Fruit fly (Drosophila melanogaster) whole organism, embryonic: ENCODE measurements around the gene CrebB.
A peak's percentile ranks its signal among the peaks of the same experiment; 100 is the strongest.

Experiments
- Antp ChIP-seq: fragments of 200-800 bp; sonication (Bioruptor generic); optimal IDR thresholded peaks from 3 replicates; lab custom pipeline; 2016; ENCODE audit warnings: missing biosample characterization, missing genetic modification characterization
- Atf3 ChIP-seq: fragments of 200-800 bp; sonication (Bioruptor generic); optimal IDR thresholded peaks from 3 replicates; lab custom pipeline; 2016; ENCODE audit warnings: missing biosample characterization, missing genetic modification characterization
- CG10654 ChIP-seq: fragments of 200-800 bp; sonication (Bioruptor generic); optimal IDR thresholded peaks from 2 replicates; lab custom pipeline; 2016; ENCODE audit warnings: missing biosample characterization, missing genetic modification characterization
- CG10959 ChIP-seq: fragments of 200-800 bp; sonication (Bioruptor generic); IDR thresholded peaks from 2 replicates; pipeline ENCODE4 v1.3.6; 2022; ENCODE audit warnings: missing biosample characterization, missing genetic modification characterization
- CG11695 ChIP-seq: fragments of 200-800 bp; sonication (Bioruptor generic); IDR thresholded peaks from 3 replicates; pipeline ENCODE4 v1.3.6; 2022; ENCODE audit warnings: missing biosample characterization, missing genetic modification characterization
- CG12219 ChIP-seq: fragments of 200-800 bp; sonication (Bioruptor generic); optimal IDR thresholded peaks from 3 replicates; lab custom pipeline; 2018; ENCODE audit warnings: missing biosample characterization, mild to moderate bottlenecking, missing genetic modification characterization
- CG12744 ChIP-seq: fragments of 200-800 bp; sonication (Bioruptor generic); optimal IDR thresholded peaks from 2 replicates; lab custom pipeline; 2016; ENCODE audit warnings: missing biosample characterization, missing genetic modification characterization
- CG16815 ChIP-seq: fragments of 200-800 bp; sonication (Bioruptor generic); optimal IDR thresholded peaks from 3 replicates; lab custom pipeline; 2017; ENCODE audit warnings: missing biosample characterization, mild to moderate bottlenecking, missing genetic modification characterization
- CG2120 ChIP-seq: fragments of 200-800 bp; sonication (Bioruptor generic); optimal IDR thresholded peaks from 3 replicates; lab custom pipeline; 2016; ENCODE audit warnings: missing biosample characterization, missing genetic modification characterization
- CG2129 ChIP-seq: fragments of 200-800 bp; sonication (Bioruptor generic); IDR thresholded peaks from 2 replicates; pipeline ENCODE4 v1.3.6; 2022; ENCODE audit warnings: missing biosample characterization, missing genetic modification characterization; ENCODE audit not compliant: partially characterized antibody
- CG2678 ChIP-seq: fragments of 200-800 bp; sonication (Bioruptor generic); optimal IDR thresholded peaks from 3 replicates; lab custom pipeline; 2019; ENCODE audit warnings: missing biosample characterization, mild to moderate bottlenecking, missing genetic modification characterization, moderate library complexity
- CG3065 ChIP-seq: fragments of 200-800 bp; sonication (Bioruptor generic); optimal IDR thresholded peaks from 2 replicates; lab custom pipeline; 2016; ENCODE audit warnings: missing biosample characterization, missing genetic modification characterization
- CG4360 ChIP-seq: fragments of 200-800 bp; sonication (Bioruptor generic); IDR thresholded peaks from 2 replicates; pipeline ENCODE4 v1.3.6; 2022; ENCODE audit warnings: missing biosample characterization, missing genetic modification characterization
- CG5245 ChIP-seq: fragments of 200-800 bp; sonication (Bioruptor generic); optimal IDR thresholded peaks from 3 replicates; lab custom pipeline; 2016; ENCODE audit warnings: missing biosample characterization, missing genetic modification characterization
- CG7372 ChIP-seq: fragments of 200-800 bp; sonication (Bioruptor generic); IDR thresholded peaks from 2 replicates; pipeline ENCODE4 v1.3.6; 2022; ENCODE audit warnings: missing biosample characterization, missing genetic modification characterization
- CG8290 ChIP-seq, 3 experiments: fragments of 200-800 bp; sonication (Bioruptor generic); optimal IDR thresholded peaks; 2 replicates each; lab custom pipeline; 2016 to 2019; ENCODE audit warnings: missing biosample characterization in 3 of 3, missing genetic modification characterization in 3 of 3, mild to moderate bottlenecking in 2 of 3, moderate library complexity in 1 of 3
- CG9609 ChIP-seq: fragments of 200-800 bp; sonication (Bioruptor generic); optimal IDR thresholded peaks from 3 replicates; lab custom pipeline; 2016; ENCODE audit warnings: missing biosample characterization, missing genetic modification characterization
- CG9932 ChIP-seq: fragments of 200-800 bp; sonication (Bioruptor generic); IDR thresholded peaks from 2 replicates; pipeline ENCODE4 v1.3.6; 2022; ENCODE audit warnings: missing biosample characterization, missing genetic modification characterization
- CTCF ChIP-seq: fragments of 200-800 bp; sonication (Bioruptor generic); optimal IDR thresholded peaks from 2 replicates; lab custom pipeline; 2017; ENCODE audit warnings: missing biosample characterization, mild to moderate bottlenecking, missing genetic modification characterization, moderate library complexity
- CkIIα-i1 ChIP-seq: fragments of 200-800 bp; sonication (Bioruptor generic); IDR thresholded peaks from 2 replicates; pipeline ENCODE4 v1.3.6; 2022; ENCODE audit warnings: missing biosample characterization, missing genetic modification characterization
- Dek ChIP-seq: fragments of 200-800 bp; sonication (Bioruptor generic); optimal IDR thresholded peaks from 3 replicates; lab custom pipeline; 2019; ENCODE audit warnings: missing biosample characterization, mild to moderate bottlenecking, missing genetic modification characterization, moderate library complexity
- Dip2 ChIP-seq: fragments of 200-800 bp; sonication (Bioruptor generic); IDR thresholded peaks from 2 replicates; pipeline ENCODE4 v1.3.6; 2022; ENCODE audit warnings: missing biosample characterization, missing genetic modification characterization
- ERR ChIP-seq: fragments of 200-800 bp; sonication (Bioruptor generic); optimal IDR thresholded peaks from 2 replicates; lab custom pipeline; 2016; ENCODE audit warnings: missing biosample characterization, missing genetic modification characterization
- Fer2 ChIP-seq: fragments of 200-800 bp; sonication (Bioruptor generic); optimal IDR thresholded peaks from 2 replicates; lab custom pipeline; 2018; ENCODE audit warnings: missing biosample characterization, mild to moderate bottlenecking, missing genetic modification characterization, moderate library complexity
- Hr3 ChIP-seq: fragments of 200-800 bp; sonication (Bioruptor generic); optimal IDR thresholded peaks from 3 replicates; lab custom pipeline; 2016; ENCODE audit warnings: missing biosample characterization, missing genetic modification characterization
- Hr78 ChIP-seq, 2 experiments: fragments of 200-800 bp in 1 of 2; fragments of >200 bp in 1 of 2; sonication (Bioruptor generic) in 1 of 2; optimal IDR thresholded peaks; 2 replicates each; lab custom pipeline; 2017 to 2019; ENCODE audit warnings: missing biosample characterization in 2 of 2, missing genetic modification characterization in 2 of 2, mild to moderate bottlenecking in 1 of 2, moderate library complexity in 1 of 2
- Hsf ChIP-seq: fragments of 200-800 bp; sonication (Bioruptor generic); optimal IDR thresholded peaks from 3 replicates; lab custom pipeline; 2016; ENCODE audit warnings: missing biosample characterization, missing genetic modification characterization
- Med ChIP-seq: fragments of 200-800 bp; sonication (Bioruptor generic); peaks from one replicate; lab custom pipeline; 2016; ENCODE audit warnings: missing biosample characterization, missing genetic modification characterization, mild to moderate bottlenecking, inconsistent platforms, moderate library complexity
- Mes4 ChIP-seq: fragments of 200-800 bp; sonication (Bioruptor generic); optimal IDR thresholded peaks from 2 replicates; lab custom pipeline; 2016; ENCODE audit warnings: missing biosample characterization, missing genetic modification characterization
- Opbp ChIP-seq: fragments of 200-800 bp; sonication (Bioruptor generic); IDR thresholded peaks from 3 replicates; pipeline ENCODE4 v1.3.6; 2022; ENCODE audit warnings: missing biosample characterization, missing genetic modification characterization; ENCODE audit not compliant: partially characterized antibody
- Poxn ChIP-seq: fragments of 200-800 bp; sonication (Bioruptor generic); IDR thresholded peaks from 2 replicates; pipeline ENCODE4 v1.3.6; 2022; ENCODE audit warnings: missing biosample characterization, missing genetic modification characterization
- Rfx ChIP-seq: fragments of 200-800 bp; sonication (Bioruptor generic); IDR thresholded peaks from 2 replicates; pipeline ENCODE4 v1.3.6; 2022; ENCODE audit warnings: missing biosample characterization, missing genetic modification characterization
- Spps ChIP-seq: fragments of 200-800 bp; sonication (Bioruptor generic); optimal IDR thresholded peaks from 2 replicates; lab custom pipeline; 2018; ENCODE audit warnings: missing biosample characterization, mild to moderate bottlenecking, missing genetic modification characterization
- Ssrp ChIP-seq: fragments of 200-800 bp; sonication (Bioruptor generic); optimal IDR thresholded peaks from 2 replicates; lab custom pipeline; 2018; ENCODE audit warnings: missing biosample characterization, mild to moderate bottlenecking, missing genetic modification characterization, moderate library complexity
- Xrp1 ChIP-seq: fragments of 200-800 bp; sonication (Bioruptor generic); IDR thresholded peaks from 2 replicates; pipeline ENCODE4 v1.3.6; 2022; ENCODE audit warnings: missing biosample characterization, missing genetic modification characterization
- ara ChIP-seq: fragments of 200-800 bp; sonication (Bioruptor generic); IDR thresholded peaks from 2 replicates; pipeline ENCODE4 v1.3.6; 2022; ENCODE audit warnings: missing biosample characterization, missing genetic modification characterization
- cas ChIP-seq: fragments of 200-800 bp; sonication (Bioruptor generic); IDR thresholded peaks from 2 replicates; pipeline ENCODE4 v1.3.6; 2022; ENCODE audit warnings: missing biosample characterization, missing genetic modification characterization
- chinmo ChIP-seq: fragments of 200-800 bp; sonication (Bioruptor generic); IDR thresholded peaks from 4 replicates; pipeline ENCODE4 v1.3.6; 2022; ENCODE audit warnings: missing biosample characterization, missing genetic modification characterization; ENCODE audit not compliant: partially characterized antibody
- chm ChIP-seq: fragments of 200-800 bp; sonication (Bioruptor generic); IDR thresholded peaks from 2 replicates; pipeline ENCODE4 v1.3.6; 2022; ENCODE audit warnings: missing biosample characterization, missing genetic modification characterization
- corto ChIP-seq: fragments of 200-800 bp; sonication (Bioruptor generic); optimal IDR thresholded peaks from 2 replicates; lab custom pipeline; 2016; ENCODE audit warnings: missing biosample characterization, mild to moderate bottlenecking, missing genetic modification characterization, moderate library complexity
- crc ChIP-seq: fragments of 200-800 bp; sonication (Bioruptor generic); optimal IDR thresholded peaks from 2 replicates; lab custom pipeline; 2016; ENCODE audit warnings: missing biosample characterization, missing genetic modification characterization
- fd64A ChIP-seq: fragments of 200-800 bp; sonication (Bioruptor generic); optimal IDR thresholded peaks from 3 replicates; lab custom pipeline; 2018; ENCODE audit warnings: missing biosample characterization, mild to moderate bottlenecking, missing genetic modification characterization
- gsb ChIP-seq: fragments of 200-800 bp; sonication (Bioruptor generic); IDR thresholded peaks from 2 replicates; pipeline ENCODE4 v1.3.6; 2022; ENCODE audit warnings: missing biosample characterization, missing genetic modification characterization
- hbn ChIP-seq: fragments of 200-800 bp; sonication (Bioruptor generic); IDR thresholded peaks from 2 replicates; pipeline ENCODE4 v1.3.6; 2022; ENCODE audit warnings: missing biosample characterization, missing genetic modification characterization; ENCODE audit not compliant: partially characterized antibody
- kah ChIP-seq: fragments of 200-800 bp; sonication (Bioruptor generic); optimal IDR thresholded peaks from 2 replicates; lab custom pipeline; 2018; ENCODE audit warnings: missing biosample characterization, mild to moderate bottlenecking, missing genetic modification characterization
- pho ChIP-seq: fragments of 200-800 bp; sonication (Bioruptor generic); optimal IDR thresholded peaks from 2 replicates; lab custom pipeline; 2016; ENCODE audit warnings: missing biosample characterization, missing genetic modification characterization
- pnt ChIP-seq: fragments of 200-800 bp; sonication (Bioruptor generic); optimal IDR thresholded peaks from 3 replicates; lab custom pipeline; 2016; ENCODE audit warnings: missing biosample characterization, missing genetic modification characterization
- sens-2 ChIP-seq: fragments of 200-800 bp; sonication (Bioruptor generic); IDR thresholded peaks from 2 replicates; pipeline ENCODE4 v1.3.6; 2022; ENCODE audit warnings: missing biosample characterization, missing genetic modification characterization
- so ChIP-seq: fragments of 200-800 bp; sonication (Bioruptor generic); IDR thresholded peaks from 3 replicates; pipeline ENCODE4 v1.3.6; 2022; ENCODE audit warnings: missing biosample characterization, missing genetic modification characterization
- stc ChIP-seq: fragments of 200-800 bp; sonication (Bioruptor generic); IDR thresholded peaks from 2 replicates; pipeline ENCODE4 v1.3.6; 2022; ENCODE audit warnings: missing biosample characterization, missing genetic modification characterization
- ttk ChIP-seq: fragments of 200-800 bp; sonication (Bioruptor generic); IDR thresholded peaks from 2 replicates; pipeline ENCODE4 v2.1.2; 2022; ENCODE audit warnings: missing biosample characterization, missing genetic modification characterization
- vvl ChIP-seq: fragments of 200-800 bp; sonication (Bioruptor generic); IDR thresholded peaks from 2 replicates; pipeline ENCODE4 v1.3.6; 2022; ENCODE audit warnings: missing biosample characterization, missing genetic modification characterization

Gene CrebB

dm6 chrX:18405567-18406059 is 39.5 kb downstream of the CrebB start (continued):
- TF ChIP-seq Hr3 (GFP tag; lab: Kevin White, UChicago) (peak; percentile 64), vvl (no peak; the same call in 1 of the 2 replicates), ERR (GFP tag; lab: Kevin White, UChicago) (no peak), CG2678 (tag; lab: Kevin White, UChicago) (peak; percentile 85), hbn (GFP tag; lab: Robert Waterston, UW) (no peak), Dek (tag; lab: Kevin White, UChicago) (peak; percentile 37), ara (no peak), CG2120 (peak; percentile 74), gsb (GFP tag; lab: Robert Waterston, UW) (no peak), Hr78 (GFP tag; optimal IDR thresholded peaks at IDR 0.05; lab: Kevin White, UChicago) (peak in 1 of 2 experiments; percentile 13), CG10654 (GFP tag; lab: Kevin White, UChicago) (peak; percentile 48), Dip2 (GFP tag; lab: Robert Waterston, UW) (no peak), chm (GFP tag; lab: Robert Waterston, UW) (no peak), CG16815 (GFP tag; lab: Kevin White, UChicago) (peak; percentile 49), CG2129 (no peak), CG5245 (GFP tag; lab: Kevin White, UChicago) (no peak), Ssrp (peak; percentile 84), corto (GFP tag; lab: Kevin White, UChicago) (no peak), pnt (GFP tag; lab: Kevin White, UChicago) (peak; percentile 29), CG7372 (no peak), cas (GFP tag; lab: Robert Waterston, UW) (no peak), stc (GFP tag; lab: Robert Waterston, UW) (peak; percentile 30; the same call in 1 of the 2 replicates), Mes4 (GFP tag; lab: Kevin White, UChicago) (no peak), CG11695 (GFP tag; lab: Robert Waterston, UW) (peak; percentile 51; the same call in 2 of the 3 replicates), Spps (tag; lab: Kevin White, UChicago) (peak; percentile 16), fd64A (no peak), CG9932 (GFP tag; lab: Robert Waterston, UW) (peak; percentile 64), CG12744 (no peak), Opbp (GFP tag; lab: Robert Waterston, UW) (no peak), Antp (GFP tag; lab: Kevin White, UChicago) (peak; percentile 35), CG8290 (GFP tag; optimal IDR thresholded peaks at IDR 0.05; lab: Kevin White, UChicago) (no peak), CG8290 (tag; optimal IDR thresholded peaks at IDR 0.05; lab: Kevin White, UChicago) (peak in 1 of 2 experiments; percentile 52), CG9609 (GFP tag; lab: Kevin White, UChicago) (no peak), Hsf (GFP tag; lab: Kevin White, UChicago) (peak; percentile 70), chinmo (GFP tag; lab: Robert Waterston, UW) (no peak), CG3065 (GFP tag; lab: Kevin White, UChicago) (no peak), CG12219 (peak; percentile 40), sens-2 (GFP tag; lab: Robert Waterston, UW) (peak; percentile 42; the same call in 1 of the 2 replicates), kah (GFP tag; lab: Kevin White, UChicago) (peak; percentile 15), Atf3 (GFP tag; lab: Kevin White, UChicago) (peak; percentile 20), CkIIα-i1 (no peak), crc (no peak), Xrp1 (peak; percentile 53; the same call in 1 of the 2 replicates), Rfx (GFP tag; lab: Robert Waterston, UW) (peak; percentile 72), Fer2 (tag; lab: Kevin White, UChicago) (no peak), CTCF (GFP tag; lab: Kevin White, UChicago) (no peak), ttk (GFP tag; lab: Robert Waterston, UW) (peak; percentile 45), Poxn (GFP tag; lab: Robert Waterston, UW) (no peak), CG10959 (no peak), pho (GFP tag; lab: Kevin White, UChicago) (peak; percentile 23), Med (GFP tag; lab: Kevin White, UChicago) (peak; percentile 88), so (GFP tag; lab: Robert Waterston, UW) (no peak), CG4360 (GFP tag; lab: Robert Waterston, UW) (no peak)
